Worm (Caenorhabditis elegans) whole organism, L1 larva: ENCODE results near the gene C05C10.8.
A peak's percentile ranks its signal among the peaks of the same experiment; 100 is the strongest.

ENCODE experiments used
- ama-1 ChIP-seq: fragments of 150-350 bp; optimal IDR thresholded peaks from 2 replicates; lab custom pipeline; 2014
- dpl-1 ChIP-seq, 3 experiments: fragments of 150-350 bp in 2 of 3; sonication (generic microtip) in 1 of 3; optimal IDR thresholded peaks; 2 replicates each; lab custom pipeline; 2014 to 2017; ENCODE audit warnings: missing biosample characterization in 3 of 3, missing genetic modification characterization in 3 of 3, missing genetic modification reagents in 3 of 3
- efl-1 ChIP-seq, 4 experiments: fragments of 150-350 bp; optimal IDR thresholded peaks in 3 of 4; peaks in 1 of 4; 1 replicate in 1 of 4; 2 replicates in 3 of 4; lab custom pipeline; 2014; ENCODE audit warnings: missing biosample characterization in 2 of 4, missing genetic modification characterization in 2 of 4, missing genetic modification reagents in 2 of 4
- lsy-2 ChIP-seq, 2 experiments: fragments of 150-350 bp; optimal IDR thresholded peaks; 2 replicates each; lab custom pipeline; 2014; ENCODE audit warnings: missing biosample characterization in 2 of 2, missing genetic modification characterization in 2 of 2
- mab-9 ChIP-seq: fragments of 200-800 bp; sonication (Bioruptor generic); IDR thresholded peaks from 2 replicates; pipeline ENCODE4 v1.3.6; 2022; ENCODE audit warnings: missing genetic modification reagents, missing genetic modification characterization, missing compliant biosample characterization
- mep-1 ChIP-seq: fragments of 150-350 bp; optimal IDR thresholded peaks from 2 replicates; lab custom pipeline; 2014; ENCODE audit warnings: missing biosample characterization, missing genetic modification characterization
- nhr-28 ChIP-seq: fragments of 150-350 bp; optimal IDR thresholded peaks from 2 replicates; lab custom pipeline; 2014; ENCODE audit warnings: missing biosample characterization, missing genetic modification characterization
- nhr-71 ChIP-seq: sonication (generic microtip); optimal IDR thresholded peaks from 2 replicates; lab custom pipeline; 2016; ENCODE audit warnings: mild to moderate bottlenecking, missing genetic modification characterization, moderate library complexity, missing compliant biosample characterization
- nhr-76 ChIP-seq: sonication (generic microtip); optimal IDR thresholded peaks from 2 replicates; lab custom pipeline; 2017; ENCODE audit warnings: missing biosample characterization, missing genetic modification characterization
- swsn-7 ChIP-seq: sonication (generic microtip); optimal IDR thresholded peaks from 2 replicates; lab custom pipeline; 2016; ENCODE audit warnings: missing genetic modification characterization, missing compliant biosample characterization
- tlp-1 ChIP-seq: fragments of 150-350 bp; optimal IDR thresholded peaks from 2 replicates; lab custom pipeline; 2014; ENCODE audit warnings: missing biosample characterization, missing genetic modification characterization
- zag-1 ChIP-seq: fragments of 150-350 bp; optimal IDR thresholded peaks from 2 replicates; lab custom pipeline; 2014; ENCODE audit warnings: missing biosample characterization, missing genetic modification characterization

DNA sequence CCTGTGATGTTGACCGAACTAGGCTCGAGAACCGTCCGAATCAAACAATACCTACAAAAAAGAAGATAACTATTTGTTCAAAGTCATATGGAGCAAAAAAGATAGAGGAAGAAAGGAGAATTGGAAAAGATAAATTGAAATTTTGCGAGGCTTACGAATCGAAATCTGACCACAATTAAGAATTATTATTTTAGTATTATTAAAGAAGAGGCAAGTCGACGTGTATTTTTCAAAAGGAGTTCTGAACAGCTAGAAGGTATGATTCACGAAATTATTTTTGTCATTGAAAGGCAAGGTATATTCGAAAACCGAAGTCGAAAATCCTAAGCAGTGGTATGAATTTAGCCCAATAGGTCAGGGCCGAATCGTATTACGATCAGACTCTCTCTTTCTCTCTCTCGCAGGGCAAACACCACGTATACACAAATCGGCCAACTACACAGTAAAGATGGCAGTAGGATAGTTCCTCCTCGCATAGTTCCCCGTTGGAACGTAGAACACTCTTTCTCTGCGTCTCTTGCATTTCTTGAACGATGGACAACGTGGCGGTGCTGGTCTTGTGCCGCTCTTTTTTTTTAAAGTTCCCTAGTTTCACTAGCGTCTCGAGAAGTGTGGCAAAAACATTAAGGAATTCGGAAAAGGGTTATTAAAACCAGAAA lies 26.6 kb downstream of the C05C10.8 start, which contains the start of gene vgln-1:
- TF ChIP-seq nhr-28 (no peak), tlp-1 (no peak), nhr-71 (no peak), mab-9 (GFP tag; lab: Robert Waterston, UW) (no peak), efl-1 (optimal IDR thresholded peaks at IDR 0.05; lab: Kevin White, UChicago) (peak; percentile 5 to 23), efl-1 (GFP tag; optimal IDR thresholded peaks at IDR 0.05 in 1 of 2; lab: Kevin White, UChicago) (peak in 1 of 2 experiments; percentile 77), ama-1 (lab: Kevin White, UChicago) (no peak), dpl-1 (GFP tag; optimal IDR thresholded peaks at IDR 0.05; lab: Kevin White, UChicago) (no peak), mep-1 (tag; lab: Kevin White, UChicago) (no peak), swsn-7 (no peak), lsy-2 (tag; optimal IDR thresholded peaks at IDR 0.05; lab: Kevin White, UChicago) (peak in 1 of 2 experiments; percentile 39), nhr-76 (tag; lab: Kevin White, UChicago) (no peak), zag-1 (no peak)
